Fruit fly (Drosophila melanogaster) whole organism, embryonic: ENCODE measurements around the gene Gpdh3.

Source experiments
- ATbp ChIP-seq: fragments of 200-800 bp; sonication (Bioruptor generic); optimal IDR thresholded peaks from 2 replicates; lab custom pipeline; 2017; ENCODE audit warnings: missing biosample characterization, mild to moderate bottlenecking, missing genetic modification characterization, missing genetic modification reagents
- Awh ChIP-seq: fragments of 200-800 bp; sonication (Bioruptor generic); IDR thresholded peaks from 2 replicates; pipeline ENCODE4, ENCODE4 v1.3.6; 2022; ENCODE audit warnings: missing biosample characterization, missing genetic modification characterization
- CG10366 ChIP-seq: fragments of 200-800 bp; sonication (Bioruptor generic); IDR thresholded peaks from 2 replicates; pipeline ENCODE4 v1.3.6; 2022; ENCODE audit warnings: missing biosample characterization, missing genetic modification characterization
- CG10959 ChIP-seq: fragments of 200-800 bp; sonication (Bioruptor generic); IDR thresholded peaks from 2 replicates; pipeline ENCODE4 v1.3.6; 2022; ENCODE audit warnings: missing biosample characterization, missing genetic modification characterization
- CG12236 ChIP-seq: fragments of 200-800 bp; sonication (Bioruptor generic); optimal IDR thresholded peaks from 2 replicates; lab custom pipeline; 2016; ENCODE audit warnings: missing biosample characterization, missing genetic modification characterization
- CG14441 ChIP-seq: fragments of 200-800 bp; sonication (Bioruptor generic); IDR thresholded peaks from 2 replicates; pipeline ENCODE4 v1.3.6; 2022; ENCODE audit warnings: missing biosample characterization, missing genetic modification characterization
- CG14965 ChIP-seq: fragments of 200-800 bp; sonication (Bioruptor generic); optimal IDR thresholded peaks from 2 replicates; lab custom pipeline; 2016; ENCODE audit warnings: missing biosample characterization, missing genetic modification characterization, borderline replicate concordance
- CG17328 ChIP-seq: fragments of 200-800 bp; sonication (Bioruptor generic); IDR thresholded peaks from 2 replicates; pipeline ENCODE4 v1.3.6; 2022; ENCODE audit warnings: missing biosample characterization, missing genetic modification characterization
- CG2120 ChIP-seq: fragments of 200-800 bp; sonication (Bioruptor generic); optimal IDR thresholded peaks from 3 replicates; lab custom pipeline; 2016; ENCODE audit warnings: missing biosample characterization, missing genetic modification characterization
- CG2712 ChIP-seq: fragments of 200-800 bp; optimal IDR thresholded peaks from 3 replicates; lab custom pipeline; 2019; ENCODE audit warnings: missing biosample characterization, mild to moderate bottlenecking, missing genetic modification characterization, moderate library complexity
- CG2875 ChIP-seq: fragments of 200-800 bp; sonication (Bioruptor generic); optimal IDR thresholded peaks from 2 replicates; lab custom pipeline; 2017; ENCODE audit warnings: missing biosample characterization, mild to moderate bottlenecking, missing genetic modification characterization, missing genetic modification reagents
- CG34224 ChIP-seq: fragments of 200-800 bp; sonication (Bioruptor generic); IDR thresholded peaks from 3 replicates; pipeline ENCODE4 v1.3.6; 2022; ENCODE audit warnings: missing biosample characterization, missing genetic modification characterization; ENCODE audit not compliant: partially characterized antibody
- CG4328 ChIP-seq: fragments of 200-800 bp; sonication (Bioruptor generic); optimal IDR thresholded peaks from 3 replicates; lab custom pipeline; 2017; ENCODE audit warnings: missing biosample characterization, missing genetic modification reagents, missing genetic modification characterization
- CG4707 ChIP-seq: fragments of 200-800 bp; sonication (Bioruptor generic); optimal IDR thresholded peaks from 2 replicates; lab custom pipeline; 2018; ENCODE audit warnings: missing biosample characterization, mild to moderate bottlenecking, missing genetic modification characterization, moderate library complexity
- CG6272 ChIP-seq: fragments of 200-800 bp; sonication (Bioruptor generic); IDR thresholded peaks from 2 replicates; pipeline ENCODE4 v1.3.6; 2022; ENCODE audit warnings: missing biosample characterization, missing genetic modification characterization
- CG7372 ChIP-seq: fragments of 200-800 bp; sonication (Bioruptor generic); IDR thresholded peaks from 2 replicates; pipeline ENCODE4 v1.3.6; 2022; ENCODE audit warnings: missing biosample characterization, missing genetic modification characterization
- CG9215 ChIP-seq: fragments of 200-800 bp; sonication (Bioruptor generic); IDR thresholded peaks from 2 replicates; pipeline ENCODE4 v1.3.6; 2022; ENCODE audit warnings: missing biosample characterization, missing genetic modification characterization
- Dip3 ChIP-seq: fragments of 200-800 bp; sonication (Bioruptor generic); optimal IDR thresholded peaks from 3 replicates; lab custom pipeline; 2016; ENCODE audit warnings: missing biosample characterization, missing genetic modification characterization
- Doc3 ChIP-seq: fragments of 200-800 bp; sonication (Bioruptor generic); IDR thresholded peaks from 3 replicates; pipeline ENCODE4 v1.3.6; 2022; ENCODE audit warnings: missing biosample characterization, missing genetic modification characterization; ENCODE audit not compliant: partially characterized antibody
- H2.0 ChIP-seq: fragments of 200-800 bp; sonication (Bioruptor generic); IDR thresholded peaks from 2 replicates; pipeline ENCODE4 v1.3.6; 2022; ENCODE audit warnings: missing biosample characterization, missing genetic modification characterization
- HLH3B ChIP-seq: fragments of 200-800 bp; sonication (Bioruptor generic); IDR thresholded peaks from 2 replicates; pipeline ENCODE4 v1.3.6; 2022; ENCODE audit warnings: missing biosample characterization, missing genetic modification characterization
- Lim3 ChIP-seq: fragments of 200-800 bp; sonication (Bioruptor generic); IDR thresholded peaks from 2 replicates; pipeline ENCODE4 v1.3.6; 2022; ENCODE audit warnings: missing biosample characterization, missing genetic modification characterization
- MBD-R2 ChIP-seq: fragments of 200-800 bp; sonication (Bioruptor generic); IDR thresholded peaks from 2 replicates; pipeline ENCODE4 v1.3.6; 2022; ENCODE audit warnings: missing biosample characterization, missing genetic modification characterization
- PHDP ChIP-seq: fragments of 200-800 bp; sonication (Bioruptor generic); optimal IDR thresholded peaks from 3 replicates; lab custom pipeline; 2018; ENCODE audit warnings: missing biosample characterization, mild to moderate bottlenecking, missing genetic modification characterization, moderate library complexity
- Vsx1 ChIP-seq: fragments of 200-800 bp; sonication (Bioruptor generic); optimal IDR thresholded peaks from 2 replicates; lab custom pipeline; 2017; ENCODE audit warnings: missing biosample characterization, mild to moderate bottlenecking, missing genetic modification characterization, missing genetic modification reagents
- al ChIP-seq: fragments of 200-800 bp; sonication (Bioruptor generic); IDR thresholded peaks from 2 replicates; pipeline ENCODE4 v1.3.6; 2022; ENCODE audit warnings: missing biosample characterization, missing genetic modification characterization
- btn ChIP-seq: fragments of 200-800 bp; sonication (Bioruptor generic); optimal IDR thresholded peaks from 2 replicates; lab custom pipeline; 2016; ENCODE audit warnings: missing biosample characterization, missing genetic modification characterization
- cad ChIP-seq: fragments of >200 bp; optimal IDR thresholded peaks from 2 replicates; lab custom pipeline; 2017; ENCODE audit warnings: missing biosample characterization, missing genetic modification characterization
- cato ChIP-seq: fragments of 200-800 bp; sonication (Bioruptor generic); optimal IDR thresholded peaks from 2 replicates; lab custom pipeline; 2016; ENCODE audit warnings: missing biosample characterization, missing genetic modification characterization, borderline replicate concordance
- croc ChIP-seq: fragments of 200-800 bp; sonication (Bioruptor generic); conservative IDR thresholded peaks from 3 replicates; pipeline ENCODE4 v1.3.6; 2022; ENCODE audit warnings: missing biosample characterization, missing genetic modification characterization
- cwo ChIP-seq: fragments of 200-800 bp; sonication (Bioruptor generic); optimal IDR thresholded peaks from 3 replicates; lab custom pipeline; 2017; ENCODE audit warnings: missing biosample characterization, missing genetic modification characterization, mild to moderate bottlenecking, moderate library complexity, missing genetic modification reagents
- dm ChIP-seq: fragments of 200-800 bp; sonication (Bioruptor generic); optimal IDR thresholded peaks from 3 replicates; lab custom pipeline; 2016; ENCODE audit warnings: missing biosample characterization, missing genetic modification characterization
- gcm ChIP-seq: fragments of 200-800 bp; sonication (Bioruptor generic); optimal IDR thresholded peaks from 2 replicates; lab custom pipeline; 2019; ENCODE audit warnings: missing biosample characterization, mild to moderate bottlenecking, missing genetic modification characterization, moderate library complexity
- gt ChIP-seq: fragments of 200-800 bp; sonication (Bioruptor generic); IDR thresholded peaks from 2 replicates; pipeline ENCODE4 v1.3.6; 2022; ENCODE audit warnings: missing biosample characterization, missing genetic modification characterization
- hth ChIP-seq: fragments of >200 bp; optimal IDR thresholded peaks from 2 replicates; lab custom pipeline; 2017; ENCODE audit warnings: inconsistent platforms
- insv ChIP-seq, 2 experiments: fragments of 200-800 bp; sonication (Bioruptor generic); optimal IDR thresholded peaks; 3 replicates each; lab custom pipeline; 2016 to 2018; ENCODE audit warnings: missing biosample characterization in 2 of 2, missing genetic modification characterization in 2 of 2
- jing ChIP-seq: fragments of 200-800 bp; sonication (Bioruptor generic); optimal IDR thresholded peaks from 2 replicates; lab custom pipeline; 2018; ENCODE audit warnings: missing biosample characterization, mild to moderate bottlenecking, missing genetic modification characterization
- kni ChIP-seq: fragments of 200-800 bp; sonication (Bioruptor generic); optimal IDR thresholded peaks from 3 replicates; lab custom pipeline; 2017; ENCODE audit warnings: mild to moderate bottlenecking, missing biosample characterization, missing genetic modification reagents, missing genetic modification characterization
- lov ChIP-seq, 2 experiments: fragments of 200-800 bp in 1 of 2; fragments of >200 bp in 1 of 2; sonication (Bioruptor generic) in 1 of 2; IDR thresholded peaks in 1 of 2; optimal IDR thresholded peaks in 1 of 2; 2 replicates in 1 of 2; 3 replicates in 1 of 2; pipeline versions ENCODE4 v1.3.6 to Lab custom; 2017 to 2022; ENCODE audit warnings: missing biosample characterization in 1 of 2, missing genetic modification characterization in 1 of 2
- mirr ChIP-seq: fragments of 200-800 bp; sonication (Bioruptor generic); optimal IDR thresholded peaks from 3 replicates; lab custom pipeline; 2018; ENCODE audit warnings: missing biosample characterization, mild to moderate bottlenecking, missing genetic modification characterization
- mld ChIP-seq: fragments of 200-800 bp; sonication (Bioruptor generic); IDR thresholded peaks from 3 replicates; pipeline ENCODE4 v1.3.6; 2022; ENCODE audit warnings: missing biosample characterization, missing genetic modification characterization; ENCODE audit not compliant: partially characterized antibody
- pan ChIP-seq, 4 experiments: fragments of >200 bp in 3 of 4; fragments of 200-800 bp in 1 of 4; sonication (Bioruptor generic) in 1 of 4; optimal IDR thresholded peaks in 3 of 4; IDR thresholded peaks in 1 of 4; 2 replicates each; pipeline versions ENCODE4 v1.3.6 to Lab custom; 2017 to 2022; ENCODE audit warnings: missing biosample characterization in 2 of 4, missing genetic modification characterization in 2 of 4, mixed read lengths in 1 of 4
- sna ChIP-seq: fragments of 200-800 bp; sonication (Bioruptor generic); IDR thresholded peaks from 2 replicates; pipeline ENCODE4 v1.3.6; 2022; ENCODE audit warnings: missing biosample characterization, missing genetic modification characterization; ENCODE audit not compliant: partially characterized antibody
- stwl ChIP-seq: fragments of 200-800 bp; sonication (Bioruptor generic); optimal IDR thresholded peaks from 3 replicates; lab custom pipeline; 2018; ENCODE audit warnings: missing biosample characterization, mild to moderate bottlenecking, missing genetic modification characterization, moderate library complexity
- usp ChIP-seq: fragments of >200 bp; optimal IDR thresholded peaks from 2 replicates; lab custom pipeline; 2017; ENCODE audit warnings: missing biosample characterization, missing genetic modification characterization
- zen2 ChIP-seq: fragments of 200-800 bp; sonication (Bioruptor generic); IDR thresholded peaks from 3 replicates; pipeline ENCODE4 v1.3.6; 2022; ENCODE audit warnings: missing biosample characterization, missing genetic modification characterization; ENCODE audit not compliant: partially characterized antibody
- zf30C ChIP-seq: fragments of 200-800 bp; sonication (Bioruptor generic); optimal IDR thresholded peaks from 3 replicates; lab custom pipeline; 2018; ENCODE audit warnings: missing biosample characterization, mild to moderate bottlenecking, missing genetic modification characterization

Gene Gpdh3

DNA sequence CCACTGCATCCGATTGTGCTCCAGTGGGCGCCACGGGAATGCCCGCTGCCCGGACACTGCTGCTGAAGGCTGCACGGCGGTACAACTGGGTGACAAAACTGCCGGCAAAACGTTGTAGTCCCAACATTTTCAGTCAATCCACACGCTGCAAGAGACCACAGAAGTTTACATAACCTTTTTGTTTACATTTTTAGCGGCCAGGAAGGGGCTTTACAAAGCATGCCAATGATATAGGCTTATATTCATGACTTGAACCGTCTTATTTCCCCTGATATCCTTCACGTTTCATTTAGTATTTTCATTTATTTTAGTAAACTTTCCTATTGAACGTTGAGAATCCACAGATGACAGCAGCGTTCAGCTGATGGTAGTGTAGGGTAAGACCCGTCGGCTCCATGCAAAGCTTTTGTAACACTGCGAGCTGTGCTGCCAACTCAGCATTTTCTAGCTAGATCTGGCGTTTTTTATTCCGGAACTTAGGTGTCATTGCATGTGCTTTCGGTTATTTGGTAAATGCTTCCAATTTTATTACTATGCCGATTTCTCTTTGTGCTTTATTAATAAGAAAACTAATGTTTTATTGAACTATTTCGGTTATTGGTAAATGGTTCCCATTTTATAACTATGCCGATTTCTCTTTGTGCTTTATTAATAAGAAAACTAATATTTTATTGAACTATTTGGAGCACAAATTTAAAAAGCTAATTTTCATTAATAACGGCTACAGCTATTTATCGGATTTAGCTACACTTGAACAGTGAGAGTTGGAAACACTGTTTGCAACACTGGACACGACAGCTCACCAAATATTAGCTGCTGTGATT, 28.9 kb downstream of the Gpdh3 start, which contains the start of the genes CG13850 and lqfR (continued):
- TF ChIP-seq Awh (no peak), cad (no peak), CG14441 (peak; percentile 43; the same call in 1 of the 2 replicates), usp (GFP tag; lab: Kevin White, UChicago) (no peak), gcm (GFP tag; lab: Kevin White, UChicago) (no peak), CG2712 (tag; lab: Kevin White, UChicago) (peak; percentile 43), CG17328 (no peak), mld (no peak), CG2875 (GFP tag; lab: Kevin White, UChicago) (peak; percentile 28), pan (optimal IDR thresholded peaks at IDR 0.05; lab: Kevin White, UChicago) (no peak), pan (GFP tag; optimal IDR thresholded peaks at IDR 0.05 in 1 of 2, IDR thresholded peaks at IDR 0.05 in 1 of 2) (no peak), dm (GFP tag; lab: Kevin White, UChicago) (peak; percentile 80), PHDP (tag; lab: Kevin White, UChicago) (no peak), ATbp (GFP tag; lab: Kevin White, UChicago) (peak; percentile 38), CG14965 (GFP tag; lab: Kevin White, UChicago) (no peak), kni (GFP tag; lab: Kevin White, UChicago) (peak; percentile 64), cato (GFP tag; lab: Kevin White, UChicago) (peak; percentile 58), gt (GFP tag; lab: Robert Waterston, UW) (no peak), insv (GFP tag; optimal IDR thresholded peaks at IDR 0.05; lab: Kevin White, UChicago) (peak in 1 of 2 experiments; percentile 16), CG2120 (peak; percentile 92), Lim3 (GFP tag; lab: Robert Waterston, UW) (no peak), cwo (GFP tag; lab: Kevin White, UChicago) (peak; percentile 58), btn (GFP tag; lab: Kevin White, UChicago) (no peak), CG7372 (GFP tag; lab: Robert Waterston, UW) (peak; percentile 46; the same call in 1 of the 2 replicates), stwl (tag; lab: Kevin White, UChicago) (peak; percentile 66), CG6272 (GFP tag; lab: Robert Waterston, UW) (peak; percentile 14; the same call in 1 of the 2 replicates), CG4707 (GFP tag; lab: Kevin White, UChicago) (no peak), zf30C (GFP tag; lab: Kevin White, UChicago) (no peak), sna (GFP tag; lab: Robert Waterston, UW) (no peak), CG10959 (GFP tag; lab: Robert Waterston, UW) (no peak), jing (GFP tag; lab: Kevin White, UChicago) (no peak), HLH3B (GFP tag; lab: Robert Waterston, UW) (peak; percentile 57; the same call in 1 of the 2 replicates), MBD-R2 (peak; percentile 76), CG34224 (GFP tag; lab: Robert Waterston, UW) (no peak; the same call in 2 of the 3 replicates), al (peak; percentile 60; the same call in 1 of the 2 replicates), croc (peak; percentile 39; the same call in 1 of the 3 replicates), mirr (GFP tag; lab: Kevin White, UChicago) (no peak), Vsx1 (GFP tag; lab: Kevin White, UChicago) (peak; percentile 87), CG10366 (peak; percentile 33; the same call in 1 of the 2 replicates), lov (optimal IDR thresholded peaks at IDR 0.05; lab: Kevin White, UChicago) (no peak), lov (GFP tag; IDR thresholded peaks at IDR 0.05; lab: Robert Waterston, UW) (no peak), Doc3 (GFP tag; lab: Robert Waterston, UW) (no peak), hth (lab: Kevin White, UChicago) (no peak), zen2 (GFP tag; lab: Robert Waterston, UW) (no peak), CG4328 (GFP tag; lab: Kevin White, UChicago) (peak; percentile 63), CG12236 (peak; percentile 26), H2.0 (no peak; the same call in none of the 2 replicates), Dip3 (GFP tag; lab: Kevin White, UChicago) (peak; percentile 80), CG9215 (GFP tag; lab: Robert Waterston, UW) (peak; percentile 77)
